Fruit fly (Drosophila melanogaster) whole organism, embryonic: Measurements from ENCODE around the gene Ctr1A.

Experiments
- Atf-2 ChIP-seq: fragments of 200-800 bp; sonication (Bioruptor generic); optimal IDR thresholded peaks from 2 replicates; lab custom pipeline; 2016; ENCODE audit warnings: missing biosample characterization, missing genetic modification characterization
- Atf6 ChIP-seq: fragments of 200-800 bp; sonication (Bioruptor generic); IDR thresholded peaks from 2 replicates; pipeline ENCODE4 v1.3.6; 2022; ENCODE audit warnings: missing biosample characterization, missing genetic modification characterization
- CG10267 ChIP-seq: fragments of 200-800 bp; sonication (Bioruptor generic); optimal IDR thresholded peaks from 2 replicates; lab custom pipeline; 2018; ENCODE audit warnings: missing biosample characterization, mild to moderate bottlenecking, missing genetic modification characterization, moderate library complexity
- CG10462 ChIP-seq: fragments of 200-800 bp; sonication (Bioruptor generic); optimal IDR thresholded peaks from 2 replicates; lab custom pipeline; 2016; ENCODE audit warnings: missing biosample characterization, missing genetic modification characterization
- CG10979 ChIP-seq: fragments of 200-800 bp; sonication (Bioruptor generic); optimal IDR thresholded peaks from 2 replicates; lab custom pipeline; 2018; ENCODE audit warnings: missing biosample characterization, mild to moderate bottlenecking, missing genetic modification characterization, moderate library complexity
- CG11504 ChIP-seq: fragments of 200-800 bp; sonication (Bioruptor generic); optimal IDR thresholded peaks from 3 replicates; lab custom pipeline; 2019; ENCODE audit warnings: missing biosample characterization, mild to moderate bottlenecking, missing genetic modification characterization, moderate library complexity
- CG11723 ChIP-seq: fragments of 200-800 bp; sonication (Bioruptor generic); optimal IDR thresholded peaks from 2 replicates; lab custom pipeline; 2017; ENCODE audit warnings: missing biosample characterization, mild to moderate bottlenecking, missing genetic modification characterization
- CG12299 ChIP-seq: fragments of 200-800 bp; sonication (Bioruptor generic); optimal IDR thresholded peaks from 2 replicates; lab custom pipeline; 2018; ENCODE audit warnings: missing biosample characterization, mild to moderate bottlenecking, missing genetic modification characterization
- CG12391 ChIP-seq: fragments of 200-800 bp; sonication (Bioruptor generic); optimal IDR thresholded peaks from 3 replicates; lab custom pipeline; 2018; ENCODE audit warnings: missing biosample characterization, mild to moderate bottlenecking, missing genetic modification characterization, moderate library complexity
- CG13424 ChIP-seq: fragments of 200-800 bp; sonication (Bioruptor generic); optimal IDR thresholded peaks from 2 replicates; lab custom pipeline; 2019; ENCODE audit warnings: missing biosample characterization, mild to moderate bottlenecking, missing genetic modification characterization, moderate library complexity
- CG15601 ChIP-seq: fragments of 200-800 bp; sonication (Bioruptor generic); optimal IDR thresholded peaks from 3 replicates; lab custom pipeline; 2019; ENCODE audit warnings: missing biosample characterization, mild to moderate bottlenecking, missing genetic modification characterization, moderate library complexity
- CG15696 ChIP-seq: fragments of 200-800 bp; sonication (Bioruptor generic); optimal IDR thresholded peaks from 2 replicates; lab custom pipeline; 2019; ENCODE audit warnings: missing biosample characterization, mild to moderate bottlenecking, missing genetic modification characterization, moderate library complexity
- CG17361 ChIP-seq: fragments of 200-800 bp; sonication (Bioruptor generic); IDR thresholded peaks from 3 replicates; pipeline ENCODE4 v1.3.6; 2022; ENCODE audit warnings: missing biosample characterization, missing genetic modification characterization
- CG17829 ChIP-seq: fragments of 200-800 bp; optimal IDR thresholded peaks from 2 replicates; lab custom pipeline; 2019; ENCODE audit warnings: missing biosample characterization, mild to moderate bottlenecking, missing genetic modification characterization, moderate library complexity
- CG17912 ChIP-seq: fragments of 200-800 bp; sonication (Bioruptor generic); optimal IDR thresholded peaks from 2 replicates; lab custom pipeline; 2018; ENCODE audit warnings: missing biosample characterization, mild to moderate bottlenecking, missing genetic modification characterization
- CG18011 ChIP-seq: fragments of 200-800 bp; sonication (Bioruptor generic); optimal IDR thresholded peaks from 2 replicates; lab custom pipeline; 2017; ENCODE audit warnings: missing biosample characterization, missing genetic modification characterization, mild to moderate bottlenecking, moderate library complexity, missing genotype
- CG3281 ChIP-seq: fragments of 200-800 bp; sonication (Bioruptor generic); optimal IDR thresholded peaks from 3 replicates; lab custom pipeline; 2017; ENCODE audit warnings: missing biosample characterization, mild to moderate bottlenecking, missing genetic modification characterization
- CG4360 ChIP-seq: fragments of 200-800 bp; sonication (Bioruptor generic); IDR thresholded peaks from 2 replicates; pipeline ENCODE4 v1.3.6; 2022; ENCODE audit warnings: missing biosample characterization, missing genetic modification characterization
- CG7372 ChIP-seq: fragments of 200-800 bp; sonication (Bioruptor generic); IDR thresholded peaks from 2 replicates; pipeline ENCODE4 v1.3.6; 2022; ENCODE audit warnings: missing biosample characterization, missing genetic modification characterization
- CG8281 ChIP-seq: fragments of 200-800 bp; sonication (Bioruptor generic); optimal IDR thresholded peaks from 2 replicates; lab custom pipeline; 2018; ENCODE audit warnings: missing biosample characterization, mild to moderate bottlenecking, missing genetic modification characterization, moderate library complexity
- CG9609 ChIP-seq: fragments of 200-800 bp; sonication (Bioruptor generic); optimal IDR thresholded peaks from 3 replicates; lab custom pipeline; 2016; ENCODE audit warnings: missing biosample characterization, missing genetic modification characterization
- CG9797 ChIP-seq: fragments of 200-800 bp; sonication (Bioruptor generic); optimal IDR thresholded peaks from 3 replicates; lab custom pipeline; 2018; ENCODE audit warnings: missing biosample characterization, mild to moderate bottlenecking, missing genetic modification characterization
- Chrac-16 ChIP-seq: fragments of 200-800 bp; sonication (Bioruptor generic); optimal IDR thresholded peaks from 3 replicates; lab custom pipeline; 2016; ENCODE audit warnings: missing biosample characterization, missing genetic modification characterization
- Elba2 ChIP-seq: fragments of 200-800 bp; sonication (Bioruptor generic); optimal IDR thresholded peaks from 3 replicates; lab custom pipeline; 2016; ENCODE audit warnings: missing biosample characterization, missing genetic modification characterization
- Gug ChIP-seq: fragments of 200-800 bp; sonication (Bioruptor generic); IDR thresholded peaks from 4 replicates; pipeline ENCODE4 v1.3.6; 2022; ENCODE audit warnings: missing biosample characterization, missing genetic modification characterization
- HLH3B ChIP-seq: fragments of 200-800 bp; sonication (Bioruptor generic); IDR thresholded peaks from 2 replicates; pipeline ENCODE4 v1.3.6; 2022; ENCODE audit warnings: missing biosample characterization, missing genetic modification characterization
- Mad ChIP-seq: fragments of 200-800 bp; sonication (Bioruptor generic); optimal IDR thresholded peaks from 2 replicates; lab custom pipeline; 2016; ENCODE audit warnings: missing biosample characterization, missing genetic modification characterization
- Neu2 ChIP-seq: fragments of 200-800 bp; sonication (Bioruptor generic); optimal IDR thresholded peaks from 3 replicates; lab custom pipeline; 2016; ENCODE audit warnings: missing biosample characterization, missing genetic modification characterization, borderline replicate concordance
- Opbp ChIP-seq: fragments of 200-800 bp; sonication (Bioruptor generic); IDR thresholded peaks from 3 replicates; pipeline ENCODE4 v1.3.6; 2022; ENCODE audit warnings: missing biosample characterization, missing genetic modification characterization; ENCODE audit not compliant: partially characterized antibody
- Poxn ChIP-seq: fragments of 200-800 bp; sonication (Bioruptor generic); IDR thresholded peaks from 2 replicates; pipeline ENCODE4 v1.3.6; 2022; ENCODE audit warnings: missing biosample characterization, missing genetic modification characterization
- Xrp1 ChIP-seq: fragments of 200-800 bp; sonication (Bioruptor generic); IDR thresholded peaks from 2 replicates; pipeline ENCODE4 v1.3.6; 2022; ENCODE audit warnings: missing biosample characterization, missing genetic modification characterization
- ap ChIP-seq: fragments of 200-800 bp; sonication (Bioruptor generic); IDR thresholded peaks from 2 replicates; pipeline ENCODE4 v1.3.6; 2022; ENCODE audit warnings: missing biosample characterization, missing genetic modification characterization
- br ChIP-seq: fragments of >200 bp; optimal IDR thresholded peaks from 2 replicates; lab custom pipeline; 2017
- ewg ChIP-seq: fragments of 200-800 bp; sonication (Bioruptor generic); optimal IDR thresholded peaks from 3 replicates; lab custom pipeline; 2017; ENCODE audit warnings: mild to moderate bottlenecking, missing biosample characterization, missing genetic modification reagents, missing genetic modification characterization
- eyg ChIP-seq: fragments of 200-800 bp; sonication (Bioruptor generic); optimal IDR thresholded peaks from 3 replicates; lab custom pipeline; 2016; ENCODE audit warnings: missing biosample characterization, missing genetic modification characterization
- gce ChIP-seq: fragments of 200-800 bp; sonication (Bioruptor generic); IDR thresholded peaks from 3 replicates; pipeline ENCODE4 v1.3.6; 2022; ENCODE audit warnings: missing biosample characterization, missing genetic modification characterization
- gcm ChIP-seq: fragments of 200-800 bp; sonication (Bioruptor generic); optimal IDR thresholded peaks from 2 replicates; lab custom pipeline; 2019; ENCODE audit warnings: missing biosample characterization, mild to moderate bottlenecking, missing genetic modification characterization, moderate library complexity
- gsb-n ChIP-seq: fragments of 200-800 bp; sonication (Bioruptor generic); optimal IDR thresholded peaks from 3 replicates; lab custom pipeline; 2018; ENCODE audit warnings: missing biosample characterization, mild to moderate bottlenecking, missing genetic modification characterization
- gt ChIP-seq: fragments of 200-800 bp; sonication (Bioruptor generic); IDR thresholded peaks from 2 replicates; pipeline ENCODE4 v1.3.6; 2022; ENCODE audit warnings: missing biosample characterization, missing genetic modification characterization
- jigr1 ChIP-seq: fragments of 200-800 bp; sonication (Bioruptor generic); IDR thresholded peaks from 3 replicates; pipeline ENCODE4 v1.3.6; 2022; ENCODE audit warnings: missing biosample characterization, missing genetic modification characterization
- klu ChIP-seq: fragments of 200-800 bp; sonication (Bioruptor generic); IDR thresholded peaks from 2 replicates; pipeline ENCODE4 v1.3.6; 2022; ENCODE audit warnings: missing biosample characterization, missing genetic modification characterization
- lab ChIP-seq: fragments of 200-800 bp; sonication (Bioruptor generic); optimal IDR thresholded peaks from 3 replicates; lab custom pipeline; 2017; ENCODE audit warnings: missing biosample characterization, missing genetic modification characterization, mild to moderate bottlenecking, moderate library complexity, missing genetic modification reagents
- lilli ChIP-seq: fragments of 200-800 bp; sonication (Bioruptor generic); optimal IDR thresholded peaks from 3 replicates; lab custom pipeline; 2016; ENCODE audit warnings: missing biosample characterization, missing genetic modification characterization
- nau ChIP-seq: fragments of 200-800 bp; sonication (Bioruptor generic); optimal IDR thresholded peaks from 3 replicates; lab custom pipeline; 2017; ENCODE audit warnings: missing biosample characterization, mild to moderate bottlenecking, missing genetic modification characterization, missing genetic modification reagents
- pnt ChIP-seq: fragments of 200-800 bp; sonication (Bioruptor generic); optimal IDR thresholded peaks from 3 replicates; lab custom pipeline; 2016; ENCODE audit warnings: missing biosample characterization, missing genetic modification characterization
- pum ChIP-seq: fragments of 200-800 bp; sonication (Bioruptor generic); optimal IDR thresholded peaks from 2 replicates; lab custom pipeline; 2016; ENCODE audit warnings: missing biosample characterization, missing genetic modification characterization
- scrt ChIP-seq: fragments of 200-800 bp; sonication (Bioruptor generic); optimal IDR thresholded peaks from 2 replicates; lab custom pipeline; 2018; ENCODE audit warnings: missing biosample characterization, mild to moderate bottlenecking, missing genetic modification characterization, moderate library complexity
- sens-2 ChIP-seq: fragments of 200-800 bp; sonication (Bioruptor generic); IDR thresholded peaks from 2 replicates; pipeline ENCODE4 v1.3.6; 2022; ENCODE audit warnings: missing biosample characterization, missing genetic modification characterization
- ttk ChIP-seq: fragments of 200-800 bp; sonication (Bioruptor generic); IDR thresholded peaks from 2 replicates; pipeline ENCODE4 v2.1.2; 2022; ENCODE audit warnings: missing biosample characterization, missing genetic modification characterization
- vnd ChIP-seq: fragments of 200-800 bp; sonication (Bioruptor generic); IDR thresholded peaks from 3 replicates; pipeline ENCODE4 v1.3.6; 2022; ENCODE audit warnings: missing biosample characterization, missing genetic modification characterization; ENCODE audit not compliant: partially characterized antibody
- z ChIP-seq: fragments of 200-800 bp; sonication (Bioruptor generic); IDR thresholded peaks from 3 replicates; pipeline ENCODE4 v1.3.6; 2022; ENCODE audit warnings: missing biosample characterization, missing genetic modification characterization

Ctr1A gene

dm6 chrX:6702028-6702433, 40.6 kb downstream of the Ctr1A start (continued):
- TF ChIP-seq CG10267 (tag; lab: Kevin White, UChicago), result peak; percentile 63
- TF ChIP-seq CG17361 (GFP tag; lab: Robert Waterston, UW), result peak; percentile 82
- TF ChIP-seq eyg (GFP tag; lab: Kevin White, UChicago), result no peak
- peak; percentile 86 for TF ChIP-seq CG11504
- peak; percentile 19; the same call in 1 of the 2 replicates for TF ChIP-seq gt
- no peak for TF ChIP-seq Elba2 (GFP tag; lab: Kevin White, UChicago)
- TF ChIP-seq CG10979 (tag; lab: Kevin White, UChicago), result peak; percentile 77
- no peak for TF ChIP-seq z (GFP tag; lab: Robert Waterston, UW)
- 0 out of 2 replicates have a peak, but pooled peaks have one; percentile 28 for TF ChIP-seq klu
- peak; percentile 25; the same call in 1 of the 2 replicates for TF ChIP-seq Atf6 (GFP tag; lab: Robert Waterston, UW)
- 0 out of 2 replicates have a peak, but pooled peaks have one; percentile 25 for TF ChIP-seq ap
- TF ChIP-seq Mad, result peak; percentile 33
- TF ChIP-seq ttk (GFP tag; lab: Robert Waterston, UW), result peak; percentile 80
- TF ChIP-seq Xrp1 (GFP tag; lab: Robert Waterston, UW), result peak; percentile 82
- TF ChIP-seq gsb-n, result peak; percentile 68
- peak; percentile 23 for TF ChIP-seq pnt
- TF ChIP-seq Chrac-16, result peak; percentile 17
- TF ChIP-seq CG15696 (tag; lab: Kevin White, UChicago), result peak; percentile 72
- TF ChIP-seq lab, result peak; percentile 56
- TF ChIP-seq CG9609 (GFP tag; lab: Kevin White, UChicago), result peak; percentile 44
- peak; percentile 16 for TF ChIP-seq CG12299
- TF ChIP-seq lilli, result peak; percentile 5
- TF ChIP-seq CG3281 (GFP tag; lab: Kevin White, UChicago), result peak; percentile 15
- TF ChIP-seq CG15601, result peak; percentile 75
- peak; percentile 2 for TF ChIP-seq CG17912 (GFP tag; lab: Kevin White, UChicago)
- peak; percentile 55 for TF ChIP-seq Atf-2 (GFP tag; lab: Kevin White, UChicago)
- TF ChIP-seq CG18011 (GFP tag; lab: Kevin White, UChicago), result no peak
- peak; percentile 39; the same call in 1 of the 2 replicates for TF ChIP-seq sens-2
- TF ChIP-seq CG17829 (tag; lab: Kevin White, UChicago), result peak; percentile 69
- peak; percentile 26 for TF ChIP-seq CG8281 (tag; lab: Kevin White, UChicago)
- TF ChIP-seq Neu2, result no peak
- TF ChIP-seq gce (GFP tag; lab: Robert Waterston, UW), result 0 out of 3 replicates have a peak, but pooled peaks have one; percentile 56
- no peak for TF ChIP-seq Opbp (GFP tag; lab: Robert Waterston, UW)
- TF ChIP-seq vnd (GFP tag; lab: Robert Waterston, UW), result no peak
- TF ChIP-seq br, result no peak
- peak; percentile 76 for TF ChIP-seq gcm (GFP tag; lab: Kevin White, UChicago)
- peak; percentile 38 for TF ChIP-seq CG11723 (GFP tag; lab: Kevin White, UChicago)
- TF ChIP-seq pum (GFP tag; lab: Kevin White, UChicago), result peak; percentile 51
- TF ChIP-seq CG12391 (tag; lab: Kevin White, UChicago), result peak; percentile 72
- peak; percentile 57 for TF ChIP-seq ewg (GFP tag; lab: Kevin White, UChicago)
- peak; percentile 31; the same call in 1 of the 2 replicates for TF ChIP-seq CG7372 (GFP tag; lab: Robert Waterston, UW)
- no peak for TF ChIP-seq scrt
- TF ChIP-seq CG13424 (tag; lab: Kevin White, UChicago), result peak; percentile 73
- peak; percentile 36 for TF ChIP-seq CG10462 (GFP tag; lab: Kevin White, UChicago)
- TF ChIP-seq CG9797 (GFP tag; lab: Kevin White, UChicago), result no peak
- TF ChIP-seq HLH3B (GFP tag; lab: Robert Waterston, UW), result peak; percentile 76
- TF ChIP-seq jigr1 (GFP tag; lab: Robert Waterston, UW), result peak; percentile 51; the same call in 1 of the 3 replicates
- peak; percentile 45; the same call in 2 of the 4 replicates for TF ChIP-seq Gug (GFP tag; lab: Robert Waterston, UW)
- no peak for TF ChIP-seq Poxn (GFP tag; lab: Robert Waterston, UW)
- peak; percentile 8 for TF ChIP-seq nau (GFP tag; lab: Kevin White, UChicago)
- TF ChIP-seq CG4360 (GFP tag; lab: Robert Waterston, UW), result peak; percentile 30; the same call in 1 of the 2 replicates
